Fruit fly (Drosophila melanogaster) whole organism, pupa: ENCODE results near the gene drongo.

Experiments
- CG10348 ChIP-seq: fragments of 200-800 bp; sonication (Bioruptor generic); IDR thresholded peaks from 2 replicates; pipeline ENCODE4 v1.3.6; 2022; ENCODE audit warnings: missing biosample characterization, missing genetic modification characterization
- CG12605 ChIP-seq: fragments of 200-800 bp; sonication (Bioruptor generic); IDR thresholded peaks from 2 replicates; pipeline ENCODE4 v1.3.6; 2022; ENCODE audit warnings: missing biosample characterization, missing genetic modification characterization
- CG13204 ChIP-seq: fragments of 200-800 bp; sonication (Bioruptor generic); optimal IDR thresholded peaks from 2 replicates; lab custom pipeline; 2018; ENCODE audit warnings: missing biosample characterization, mild to moderate bottlenecking, missing genetic modification characterization, moderate library complexity
- CG14655 ChIP-seq: fragments of 200-800 bp; sonication (Bioruptor generic); optimal IDR thresholded peaks from 3 replicates; lab custom pipeline; 2017; ENCODE audit warnings: mild to moderate bottlenecking, missing biosample characterization, missing genetic modification reagents, missing genetic modification characterization
- CG15710 ChIP-seq: fragments of 200-800 bp; sonication (Bioruptor generic); optimal IDR thresholded peaks from 2 replicates; lab custom pipeline; 2018; ENCODE audit warnings: missing biosample characterization, mild to moderate bottlenecking, missing genetic modification characterization, moderate library complexity
- CG17806 ChIP-seq: fragments of 200-800 bp; sonication (Bioruptor generic); optimal IDR thresholded peaks from 2 replicates; lab custom pipeline; 2018; ENCODE audit warnings: missing biosample characterization, mild to moderate bottlenecking, missing genetic modification characterization, moderate library complexity
- CG32121 ChIP-seq: fragments of 200-800 bp; sonication (Bioruptor generic); IDR thresholded peaks from 2 replicates; pipeline ENCODE4 v1.3.6; 2022; ENCODE audit warnings: missing biosample characterization, missing genetic modification characterization
- CG34367 ChIP-seq: fragments of 200-800 bp; sonication (Bioruptor generic); optimal IDR thresholded peaks from 2 replicates; lab custom pipeline; 2018; ENCODE audit warnings: missing biosample characterization, mild to moderate bottlenecking, missing genetic modification characterization
- CG4496 ChIP-seq: fragments of 200-800 bp; sonication (Bioruptor generic); IDR thresholded peaks from 3 replicates; pipeline ENCODE4 v1.3.6; 2022; ENCODE audit warnings: missing biosample characterization, missing genetic modification characterization
- CG8159 ChIP-seq: fragments of 200-800 bp; sonication (Bioruptor generic); optimal IDR thresholded peaks from 3 replicates; lab custom pipeline; 2018; ENCODE audit warnings: missing biosample characterization, mild to moderate bottlenecking, missing genetic modification characterization, moderate library complexity
- CG8301 ChIP-seq: fragments of 200-800 bp; sonication (Bioruptor generic); optimal IDR thresholded peaks from 2 replicates; lab custom pipeline; 2018; ENCODE audit warnings: missing biosample characterization, mild to moderate bottlenecking, missing genetic modification characterization
- CG9948 ChIP-seq: fragments of 200-800 bp; sonication (Bioruptor generic); optimal IDR thresholded peaks from 2 replicates; lab custom pipeline; 2018; ENCODE audit warnings: missing biosample characterization, mild to moderate bottlenecking, missing genetic modification characterization, moderate library complexity
- D1 ChIP-seq: fragments of 200-800 bp; sonication (Bioruptor generic); optimal IDR thresholded peaks from 2 replicates; lab custom pipeline; 2018; ENCODE audit warnings: missing biosample characterization, mild to moderate bottlenecking, missing genetic modification characterization, moderate library complexity
- EcR ChIP-seq: fragments of 200-800 bp; sonication (Bioruptor generic); optimal IDR thresholded peaks from 3 replicates; lab custom pipeline; 2019; ENCODE audit warnings: missing biosample characterization, missing genetic modification characterization, mild to moderate bottlenecking, moderate library complexity, missing genetic modification reagents
- Ets98B ChIP-seq: fragments of 200-800 bp; sonication (Bioruptor generic); IDR thresholded peaks from 2 replicates; pipeline ENCODE4 v1.3.6; 2022; ENCODE audit warnings: missing biosample characterization, missing genetic modification characterization
- Pif1A ChIP-seq: fragments of 200-800 bp; sonication (Bioruptor generic); optimal IDR thresholded peaks from 3 replicates; lab custom pipeline; 2016; ENCODE audit warnings: missing biosample characterization, missing genetic modification characterization
- Pif1B ChIP-seq: fragments of 200-800 bp; sonication (Bioruptor generic); optimal IDR thresholded peaks from 3 replicates; lab custom pipeline; 2016; ENCODE audit warnings: missing biosample characterization, missing genetic modification characterization
- Snoo ChIP-seq: fragments of 200-800 bp; sonication (Bioruptor generic); optimal IDR thresholded peaks from 3 replicates; lab custom pipeline; 2017; ENCODE audit warnings: missing biosample characterization, mild to moderate bottlenecking, missing genetic modification characterization, inconsistent platforms
- fd96Ca ChIP-seq: fragments of 200-800 bp; sonication (Bioruptor generic); IDR thresholded peaks from 3 replicates; pipeline ENCODE4 v1.3.6; 2022; ENCODE audit warnings: missing biosample characterization, missing genetic modification characterization
- gl ChIP-seq: fragments of 200-800 bp; sonication (Bioruptor generic); optimal IDR thresholded peaks from 2 replicates; lab custom pipeline; 2018; ENCODE audit warnings: missing biosample characterization, mild to moderate bottlenecking, missing genetic modification characterization
- rn ChIP-seq: fragments of 200-800 bp; sonication (Bioruptor generic); IDR thresholded peaks from 2 replicates; pipeline ENCODE4 v1.3.6; 2022; ENCODE audit warnings: missing biosample characterization, missing genetic modification characterization

The drongo gene

DNA sequence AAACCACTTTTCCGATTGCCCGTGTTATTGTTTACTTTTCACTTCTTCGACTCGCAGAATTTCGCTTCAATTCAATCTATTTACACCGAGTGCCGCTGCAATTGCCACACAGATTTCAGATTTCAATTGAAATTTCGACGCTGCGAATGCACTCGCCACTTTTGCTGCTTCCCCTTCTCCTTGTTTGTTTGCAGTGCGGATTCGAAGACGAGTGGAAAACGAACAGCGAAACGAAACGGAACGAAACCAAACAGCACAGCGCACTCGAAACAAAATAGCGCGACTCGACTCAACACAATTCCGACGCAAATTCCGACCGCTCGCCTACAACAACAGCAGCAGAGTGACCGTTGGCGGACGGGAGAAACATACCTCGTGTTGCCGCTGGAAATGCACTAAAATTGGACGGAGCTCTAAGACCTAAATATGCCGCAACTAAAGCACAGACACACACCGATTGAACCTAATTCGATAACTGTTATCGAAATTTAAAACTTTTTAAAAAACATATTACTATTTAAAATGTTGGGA lies at the start of gene drongo:
TSS of gene drongo (minus strand) at position 345 of the 531 bp plus-strand sequence.
- TF ChIP-seq Snoo (tag; lab: Kevin White, UChicago) (peak; percentile 14), CG14655 (GFP tag; lab: Kevin White, UChicago) (no peak), CG10348 (no peak), CG8159 (tag; lab: Kevin White, UChicago) (peak; percentile 7), CG32121 (GFP tag; lab: Robert Waterston, UW) (peak; percentile 16; the same call in 1 of the 2 replicates), gl (peak; percentile 13), EcR (GFP tag; lab: Kevin White, UChicago) (peak; percentile 53), D1 (tag; lab: Kevin White, UChicago) (no peak), CG34367 (no peak), CG12605 (GFP tag; lab: Robert Waterston, UW) (peak; percentile 77), CG17806 (no peak), CG9948 (tag; lab: Kevin White, UChicago) (no peak), CG8301 (tag; lab: Kevin White, UChicago) (no peak), fd96Ca (GFP tag; lab: Robert Waterston, UW) (no peak; the same call in 2 of the 3 replicates), Ets98B (GFP tag; lab: Robert Waterston, UW) (peak; percentile 64; the same call in 1 of the 2 replicates), CG13204 (GFP tag; lab: Kevin White, UChicago) (peak; percentile 48), CG15710 (tag; lab: Kevin White, UChicago) (peak; percentile 7), Pif1B (no peak), CG4496 (peak; percentile 74), rn (GFP tag; lab: Robert Waterston, UW) (no peak), Pif1A (GFP tag; lab: Kevin White, UChicago) (no peak)

DNA sequence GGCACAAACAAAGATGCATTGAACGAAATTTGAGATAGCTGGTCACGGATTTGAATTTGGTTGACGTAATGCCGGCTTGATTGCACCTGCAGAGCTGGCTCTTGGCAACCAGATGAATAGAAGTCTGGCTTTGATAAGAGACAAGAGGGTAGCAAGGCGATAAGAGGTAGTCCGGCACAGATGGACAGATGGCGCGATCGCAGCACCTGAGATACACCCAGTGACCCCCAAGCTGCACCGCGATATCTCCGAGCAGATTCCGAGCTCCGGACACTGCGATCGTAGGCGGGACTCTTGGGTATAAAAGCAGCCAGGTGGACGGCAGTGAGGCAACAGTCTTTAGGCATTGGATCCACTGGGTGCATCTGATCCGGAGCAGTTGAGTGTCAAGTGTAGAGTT lies 47.4 kb upstream of the drongo start, which contains the start of gene Lsp1beta:
TSS of gene Lsp1beta (plus strand) at position 185 of the 400 bp plus-strand sequence.
- no peak for TF ChIP-seq CG34367

DNA sequence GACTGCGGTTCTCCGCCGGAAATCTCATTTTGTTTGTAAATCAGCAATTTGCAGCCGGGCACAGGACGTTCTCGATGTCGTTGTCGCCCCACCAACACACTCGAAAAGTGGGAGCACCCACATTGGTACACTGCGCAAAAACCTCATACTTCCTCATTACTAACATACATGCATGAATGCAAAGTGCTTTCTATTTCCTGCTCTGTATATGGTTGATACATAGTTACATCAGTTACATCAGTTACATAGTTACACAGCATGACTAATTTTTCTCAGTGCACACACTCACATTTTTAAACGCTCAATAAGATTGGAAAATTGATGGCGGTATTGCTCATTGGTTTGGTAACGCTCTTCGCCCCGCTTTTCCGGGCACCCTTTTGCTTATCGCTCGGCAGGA lies 46.3 kb upstream of the drongo start:
- TF ChIP-seq CG9948 (tag; lab: Kevin White, UChicago) (no peak), CG17806 (no peak), D1 (tag; lab: Kevin White, UChicago) (no peak), fd96Ca (GFP tag; lab: Robert Waterston, UW) (no peak), CG10348 (no peak), CG8301 (tag; lab: Kevin White, UChicago) (no peak)

- no peak for TF ChIP-seq D1 (tag; lab: Kevin White, UChicago)
- peak; percentile 49 for TF ChIP-seq CG15710 (tag; lab: Kevin White, UChicago)
These were observed 44.6 kb upstream of the drongo start for dm6 chr2L:895448-895847.

dm6 chr2L:893171-893570 lies 42.3 kb upstream of the drongo start:
- TF ChIP-seq Ets98B (GFP tag; lab: Robert Waterston, UW) (no peak), CG9948 (tag; lab: Kevin White, UChicago) (no peak), D1 (tag; lab: Kevin White, UChicago) (no peak), fd96Ca (GFP tag; lab: Robert Waterston, UW) (no peak), rn (GFP tag; lab: Robert Waterston, UW) (no peak), gl (no peak), CG15710 (tag; lab: Kevin White, UChicago) (no peak)

DNA sequence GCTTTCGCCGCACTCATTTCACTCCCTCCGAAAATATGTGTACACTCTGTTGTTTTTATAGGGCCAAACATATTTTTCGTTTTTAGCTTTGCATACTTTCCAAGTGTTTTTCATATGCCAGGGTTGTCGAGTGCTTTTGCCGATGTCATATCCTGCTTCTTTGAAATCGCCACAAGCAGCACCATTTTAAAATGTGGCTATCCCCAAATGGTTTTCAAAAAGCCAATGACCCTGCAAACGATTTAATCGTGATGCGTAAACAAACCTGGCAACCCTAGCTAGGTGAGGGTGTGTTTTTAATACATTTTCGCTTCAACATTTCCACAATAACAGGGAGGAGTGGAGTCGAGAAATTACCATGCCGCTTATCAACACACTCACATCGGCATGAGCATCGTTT lies 41.6 kb upstream of the drongo start:
- TF ChIP-seq CG8159 (tag; lab: Kevin White, UChicago) (peak; percentile 28), CG9948 (tag; lab: Kevin White, UChicago) (no peak), CG17806 (no peak)

DNA sequence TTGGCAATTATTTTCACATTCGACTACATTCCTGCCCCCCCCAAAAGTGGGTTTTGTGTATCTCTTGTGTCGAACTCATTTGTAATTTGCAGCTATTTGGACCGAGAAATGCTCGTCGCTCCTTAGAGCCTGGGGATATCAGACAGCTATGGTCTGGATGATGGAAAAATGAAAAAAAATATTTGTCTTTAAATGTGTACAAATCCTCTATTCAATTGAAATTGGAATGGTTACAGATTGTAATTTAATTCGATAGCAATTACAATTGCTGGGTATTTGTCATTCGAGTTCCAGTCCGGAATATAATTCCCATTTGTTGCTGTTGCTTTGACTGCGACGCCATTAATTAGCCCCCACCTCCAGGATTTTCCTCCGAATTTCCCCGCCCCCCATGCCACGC lies 38.9 kb upstream of the drongo start:
- TF ChIP-seq fd96Ca (GFP tag; lab: Robert Waterston, UW) (0 out of 3 replicates have a peak, but pooled peaks have one; percentile 14), CG4496 (0 out of 3 replicates have a peak, but pooled peaks have one; percentile 14), CG17806 (no peak)

dm6 chr2L:887788-888187 lies 36.9 kb upstream of the drongo start:
- TF ChIP-seq Pif1B (no peak), Snoo (tag; lab: Kevin White, UChicago) (no peak), Pif1A (GFP tag; lab: Kevin White, UChicago) (no peak), gl (no peak), CG32121 (GFP tag; lab: Robert Waterston, UW) (no peak), CG14655 (GFP tag; lab: Kevin White, UChicago) (no peak), CG10348 (no peak), CG8301 (tag; lab: Kevin White, UChicago) (no peak), EcR (GFP tag; lab: Kevin White, UChicago) (no peak), D1 (tag; lab: Kevin White, UChicago) (no peak), CG17806 (no peak), CG4496 (no peak), CG12605 (GFP tag; lab: Robert Waterston, UW) (no peak), CG34367 (no peak), CG8159 (tag; lab: Kevin White, UChicago) (no peak), fd96Ca (GFP tag; lab: Robert Waterston, UW) (no peak), CG9948 (tag; lab: Kevin White, UChicago) (no peak), CG15710 (tag; lab: Kevin White, UChicago) (no peak), CG13204 (GFP tag; lab: Kevin White, UChicago) (no peak)
